Worm (Caenorhabditis elegans) whole organism, mixed stage, embryonic: Measurements from ENCODE around the gene srg-59.

ENCODE experiments used
- M03D4.4 ChIP-seq: sonication (generic microtip); optimal IDR thresholded peaks from 2 replicates; lab custom pipeline; 2017; ENCODE audit warnings: mild to moderate bottlenecking, missing genetic modification characterization, missing compliant biosample characterization
- bed-3 ChIP-seq: fragments of 200-800 bp; sonication (Bioruptor generic); optimal IDR thresholded peaks from 3 replicates; lab custom pipeline; 2018; ENCODE audit warnings: mild to moderate bottlenecking, missing genetic modification characterization, moderate library complexity, missing compliant biosample characterization
- blmp-1 ChIP-seq: fragments of 150-350 bp; optimal IDR thresholded peaks from 2 replicates; lab custom pipeline; 2014; ENCODE audit warnings: missing biosample characterization, missing genetic modification characterization
- ceh-39 ChIP-seq: fragments of 150-350 bp; optimal IDR thresholded peaks from 2 replicates; lab custom pipeline; 2014; ENCODE audit warnings: missing biosample characterization, missing genetic modification characterization
- ceh-43 ChIP-seq: fragments of 200-800 bp; sonication (Bioruptor generic); optimal IDR thresholded peaks from 2 replicates; lab custom pipeline; 2018; ENCODE audit warnings: mild to moderate bottlenecking, missing genetic modification characterization, moderate library complexity, missing compliant biosample characterization
- ceh-83 ChIP-seq: fragments of 200-800 bp; sonication (Bioruptor generic); optimal IDR thresholded peaks from 2 replicates; lab custom pipeline; 2018; ENCODE audit warnings: mild to moderate bottlenecking, missing genetic modification characterization, missing compliant biosample characterization
- ces-1 ChIP-seq: fragments of 150-350 bp; optimal IDR thresholded peaks from 2 replicates; lab custom pipeline; 2014; ENCODE audit warnings: missing biosample characterization, missing genetic modification reagents, missing genetic modification characterization
- cnd-1 ChIP-seq: fragments of 200-800 bp; sonication (Bioruptor generic); optimal IDR thresholded peaks from 2 replicates; lab custom pipeline; 2018; ENCODE audit warnings: mild to moderate bottlenecking, missing genetic modification characterization, missing compliant biosample characterization
- drap-1 ChIP-seq: fragments of 200-800 bp; sonication (Bioruptor generic); optimal IDR thresholded peaks from 3 replicates; lab custom pipeline; 2018; ENCODE audit warnings: mild to moderate bottlenecking, missing genetic modification characterization, missing compliant biosample characterization
- elt-3 ChIP-seq: fragments of 150-350 bp; optimal IDR thresholded peaks from 2 replicates; lab custom pipeline; 2014; ENCODE audit warnings: missing biosample characterization, missing genetic modification characterization
- flh-1 ChIP-seq: fragments of 200-800 bp; sonication (Bioruptor generic); optimal IDR thresholded peaks from 2 replicates; lab custom pipeline; 2018; ENCODE audit warnings: mild to moderate bottlenecking, missing genetic modification characterization, moderate library complexity, missing compliant biosample characterization
- hlh-1 ChIP-seq: fragments of 150-350 bp; optimal IDR thresholded peaks from 2 replicates; lab custom pipeline; 2014; ENCODE audit warnings: missing biosample characterization, missing genetic modification reagents, missing genetic modification characterization
- lin-13 ChIP-seq: fragments of 150-350 bp; optimal IDR thresholded peaks from 2 replicates; lab custom pipeline; 2014; ENCODE audit warnings: missing biosample characterization, missing genetic modification characterization
- lsy-2 ChIP-seq: fragments of 150-350 bp; optimal IDR thresholded peaks from 2 replicates; lab custom pipeline; 2014; ENCODE audit warnings: missing biosample characterization, missing genetic modification characterization
- mab-5 ChIP-seq: fragments of 150-350 bp; optimal IDR thresholded peaks from 2 replicates; lab custom pipeline; 2014; ENCODE audit warnings: missing biosample characterization, missing genetic modification characterization
- mep-1 ChIP-seq: fragments of 150-350 bp; optimal IDR thresholded peaks from 2 replicates; lab custom pipeline; 2017; ENCODE audit warnings: missing biosample characterization, missing genetic modification reagents, missing genetic modification characterization, inconsistent platforms
- mls-2 ChIP-seq: sonication (generic microtip); optimal IDR thresholded peaks from 2 replicates; lab custom pipeline; 2016; ENCODE audit warnings: mild to moderate bottlenecking, missing genetic modification characterization, moderate library complexity, missing compliant biosample characterization
- nhr-12 ChIP-seq: fragments of 150-350 bp; optimal IDR thresholded peaks from 2 replicates; lab custom pipeline; 2014; ENCODE audit warnings: missing biosample characterization, missing genetic modification characterization
- nhr-2 ChIP-seq: fragments of 150-350 bp; optimal IDR thresholded peaks from 2 replicates; lab custom pipeline; 2014; ENCODE audit warnings: missing biosample characterization, missing genetic modification characterization
- nhr-237 ChIP-seq: fragments of 150-350 bp; optimal IDR thresholded peaks from 2 replicates; lab custom pipeline; 2014; ENCODE audit warnings: missing biosample characterization, missing genetic modification characterization
- nhr-28 ChIP-seq: fragments of 150-350 bp; optimal IDR thresholded peaks from 2 replicates; lab custom pipeline; 2014; ENCODE audit warnings: missing biosample characterization, missing genetic modification characterization
- nhr-76 ChIP-seq: sonication (generic microtip); optimal IDR thresholded peaks from 2 replicates; lab custom pipeline; 2017; ENCODE audit warnings: missing biosample characterization, missing genetic modification characterization
- pha-4 ChIP-seq: fragments of 150-350 bp; optimal IDR thresholded peaks from 2 replicates; lab custom pipeline; 2018; ENCODE audit warnings: missing biosample characterization, missing genetic modification reagents, missing genetic modification characterization
- snpc-4 ChIP-seq: fragments of 150-350 bp; optimal IDR thresholded peaks from 2 replicates; lab custom pipeline; 2014; ENCODE audit warnings: missing biosample characterization, missing genetic modification characterization
- sptf-1 ChIP-seq: sonication (generic microtip); optimal IDR thresholded peaks from 2 replicates; lab custom pipeline; 2017; ENCODE audit warnings: mild to moderate bottlenecking, missing genetic modification characterization, moderate library complexity, missing compliant biosample characterization
- tbx-8 ChIP-seq: fragments of 200-800 bp; sonication (Bioruptor generic); optimal IDR thresholded peaks from 2 replicates; lab custom pipeline; 2018; ENCODE audit warnings: mild to moderate bottlenecking, missing genetic modification characterization, moderate library complexity, missing compliant biosample characterization
- unc-120 ChIP-seq: sonication (generic microtip); optimal IDR thresholded peaks from 2 replicates; lab custom pipeline; 2017; ENCODE audit warnings: missing genetic modification characterization, missing compliant biosample characterization; ENCODE audit not compliant: poor library complexity, severe bottlenecking
- unc-39 ChIP-seq: fragments of 150-350 bp; optimal IDR thresholded peaks from 2 replicates; lab custom pipeline; 2014; ENCODE audit warnings: missing biosample characterization, missing genetic modification characterization
- unc-62 ChIP-seq: fragments of 150-350 bp; optimal IDR thresholded peaks from 2 replicates; lab custom pipeline; 2014; ENCODE audit warnings: missing biosample characterization, missing genetic modification reagents, missing genetic modification characterization
- zip-8 ChIP-seq: fragments of 150-350 bp; optimal IDR thresholded peaks from 2 replicates; lab custom pipeline; 2014; ENCODE audit warnings: missing biosample characterization, missing genetic modification characterization
- ztf-11 ChIP-seq: fragments of 150-350 bp; optimal IDR thresholded peaks from 2 replicates; lab custom pipeline; 2014; ENCODE audit warnings: missing biosample characterization, missing genetic modification characterization

srg-59 gene

DNA sequence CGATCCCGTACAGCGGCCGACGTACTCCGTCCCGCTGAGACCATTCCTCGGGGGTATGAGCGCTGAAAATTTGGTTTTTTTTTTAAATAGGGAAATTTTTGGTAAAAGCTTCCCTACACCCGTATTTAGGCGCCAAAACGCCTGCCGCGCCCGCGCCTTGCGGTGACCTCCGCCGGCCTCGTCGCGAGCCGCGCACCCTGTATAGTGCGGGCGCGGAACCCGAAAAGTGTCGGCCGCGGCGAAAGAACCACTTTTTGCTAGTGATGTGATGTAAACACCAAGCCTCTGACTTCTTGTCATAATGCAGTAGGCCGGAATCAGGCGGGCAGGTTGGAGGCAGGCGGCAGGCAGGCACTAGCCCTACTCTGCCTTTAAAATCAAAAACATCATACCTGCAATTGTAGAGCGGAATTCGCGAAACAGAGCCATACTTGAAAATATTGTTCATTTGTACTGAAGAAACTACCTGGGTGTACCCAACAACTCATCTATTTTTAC, 6.4 kb downstream of the srg-59 start, which contains the start of gene srt-29:
srt-29 (minus strand) TSS at position 448 of the 498 bp plus-strand sequence.
- TF ChIP-seq nhr-12 (tag; lab: Kevin White, UChicago) (no peak), mab-5 (tag; lab: Kevin White, UChicago) (no peak), elt-3 (no peak), mls-2 (tag; lab: Kevin White, UChicago) (no peak), ceh-83 (GFP tag; lab: Kevin White, UChicago) (no peak), lin-13 (no peak), pha-4 (no peak), ces-1 (GFP tag; lab: Kevin White, UChicago) (no peak), mep-1 (no peak), M03D4.4 (no peak), drap-1 (GFP tag; lab: Kevin White, UChicago) (no peak), ceh-43 (GFP tag; lab: Kevin White, UChicago) (no peak), blmp-1 (no peak), hlh-1 (no peak), sptf-1 (tag; lab: Kevin White, UChicago) (no peak), cnd-1 (no peak), tbx-8 (no peak)

DNA sequence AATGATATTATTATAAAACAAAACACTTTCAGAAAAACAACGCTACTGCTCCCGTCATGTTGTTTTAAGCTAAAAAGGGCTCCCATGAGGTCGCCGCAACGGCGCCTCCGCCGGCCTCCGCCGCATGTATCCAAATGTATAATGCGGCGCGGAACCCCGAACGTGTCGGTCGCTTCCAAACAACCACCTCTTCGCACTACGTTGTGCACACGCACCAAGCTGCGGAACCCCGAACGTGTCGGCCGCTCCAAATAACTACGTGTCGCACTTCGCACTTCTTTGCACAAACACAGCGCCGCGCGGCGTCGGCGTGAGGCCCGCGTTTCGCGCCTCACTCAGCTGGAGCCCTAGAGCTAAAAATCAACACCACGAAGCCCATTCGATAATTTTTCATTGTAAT, 8.2 kb downstream of the srg-59 start:
- TF ChIP-seq nhr-2 (tag; lab: Kevin White, UChicago) = no peak
- TF ChIP-seq bed-3 (GFP tag; lab: Kevin White, UChicago) = no peak
- TF ChIP-seq mab-5 (tag; lab: Kevin White, UChicago) = no peak
- TF ChIP-seq cnd-1 = no peak
- no peak for TF ChIP-seq lin-13
- no peak for TF ChIP-seq snpc-4
- TF ChIP-seq lsy-2 (tag; lab: Kevin White, UChicago) = no peak
- TF ChIP-seq drap-1 (GFP tag; lab: Kevin White, UChicago) = no peak

- TF ChIP-seq sptf-1 (tag; lab: Kevin White, UChicago) = no peak
- peak; percentile 43 for TF ChIP-seq zip-8 (tag; lab: Kevin White, UChicago)
Measured at ce11 chrV:2713532-2713931, 11.6 kb downstream of the srg-59 start, which contains the start of gene srt-28. Gene srt-28, minus strand, starts transcription at chrV:2713632.

- no peak for TF ChIP-seq mls-2 (tag; lab: Kevin White, UChicago)
- TF ChIP-seq lin-13 = no peak
- no peak for TF ChIP-seq unc-120
- no peak for TF ChIP-seq unc-62
- no peak for TF ChIP-seq nhr-28 (tag; lab: Kevin White, UChicago)
- TF ChIP-seq blmp-1 = no peak
- TF ChIP-seq mep-1 = no peak
- TF ChIP-seq hlh-1 = no peak
- TF ChIP-seq zip-8 (tag; lab: Kevin White, UChicago) = no peak
- TF ChIP-seq, all 35 proteins: peak for 0
Measured at ce11 chrV:2711429-2711828, 13.7 kb downstream of the srg-59 start, which contains the start of gene C24B9.3. Gene C24B9.3, minus strand, starts transcription at chrV:2711599.

DNA sequence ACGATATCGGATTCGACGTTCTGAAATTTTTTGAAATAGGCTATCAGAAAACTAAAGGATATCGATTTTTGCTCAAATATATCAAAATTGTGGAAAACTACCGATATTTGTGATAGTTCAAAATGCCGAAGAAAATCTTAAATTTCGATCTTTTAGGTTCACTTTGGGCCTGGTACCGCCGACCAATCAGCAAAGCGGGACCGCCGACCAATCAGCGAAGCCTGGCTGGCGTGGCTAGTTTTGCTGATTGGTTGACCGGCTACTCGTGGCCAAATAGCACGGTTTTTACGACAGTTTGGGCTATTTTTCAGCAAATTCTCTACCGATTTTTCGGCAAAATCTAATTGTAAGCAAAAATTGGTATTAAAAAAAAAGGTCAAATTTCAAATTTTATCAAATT, 14.9 kb downstream of the srg-59 start:
- TF ChIP-seq nhr-76 (tag; lab: Kevin White, UChicago) = no peak
- no peak for TF ChIP-seq ceh-43 (GFP tag; lab: Kevin White, UChicago)
- no peak for TF ChIP-seq flh-1 (GFP tag; lab: Kevin White, UChicago)
- no peak for TF ChIP-seq ceh-39
- no peak for TF ChIP-seq M03D4.4
- TF ChIP-seq hlh-1 = no peak
- no peak for TF ChIP-seq drap-1 (GFP tag; lab: Kevin White, UChicago)
- no peak for TF ChIP-seq nhr-28 (tag; lab: Kevin White, UChicago)
- no peak for TF ChIP-seq tbx-8
- TF ChIP-seq unc-62 = no peak
- no peak for TF ChIP-seq mab-5 (tag; lab: Kevin White, UChicago)
- TF ChIP-seq snpc-4 = no peak
- no peak for TF ChIP-seq zip-8 (tag; lab: Kevin White, UChicago)

ce11 chrV:2706379-2706778, 18.7 kb downstream of the srg-59 start:
- no peak for TF ChIP-seq drap-1 (GFP tag; lab: Kevin White, UChicago)
- TF ChIP-seq unc-39 (tag; lab: Kevin White, UChicago) = no peak
- TF ChIP-seq blmp-1 = no peak
- no peak for TF ChIP-seq M03D4.4
- TF ChIP-seq elt-3 = no peak
- no peak for TF ChIP-seq mab-5 (tag; lab: Kevin White, UChicago)
- TF ChIP-seq ztf-11 (tag; lab: Kevin White, UChicago) = no peak
- no peak for TF ChIP-seq cnd-1
- TF ChIP-seq pha-4 = no peak
- TF ChIP-seq nhr-237 (tag; lab: Kevin White, UChicago) = no peak
- no peak for TF ChIP-seq nhr-12 (tag; lab: Kevin White, UChicago)
- no peak for TF ChIP-seq ceh-83 (GFP tag; lab: Kevin White, UChicago)
- no peak for TF ChIP-seq nhr-76 (tag; lab: Kevin White, UChicago)
- no peak for TF ChIP-seq bed-3 (GFP tag; lab: Kevin White, UChicago)
- TF ChIP-seq flh-1 (GFP tag; lab: Kevin White, UChicago) = no peak
- TF ChIP-seq mep-1 = no peak
- no peak for TF ChIP-seq hlh-1
- TF ChIP-seq sptf-1 (tag; lab: Kevin White, UChicago) = no peak
- TF ChIP-seq, all 35 proteins: peak for 0
